Fruit fly (Drosophila melanogaster): ENCODE data around the gene Ir87a.

Ir87a gene

dm6 chr3R:13385105-13385504, 35.0 kb upstream of the Ir87a start:
- TF ChIP-seq kay (GFP tag; ENCODE audit: borderline replicate concordance) (peak; percentile 91), CG11617 (GFP tag; optimal IDR thresholded peaks at IDR 0.05) (no peak), Mnt (GFP tag; optimal IDR thresholded peaks at IDR 0.05) (no peak), Crg-1 (GFP tag; optimal IDR thresholded peaks at IDR 0.05) (no peak)

dm6 chr3R:13388160-13388870, 31.8 kb upstream of the Ir87a start, which contains the start of gene CG9799:
Gene CG9799, minus strand, starts transcription at chr3R:13388709.
- TF ChIP-seq Mnt (GFP tag; optimal IDR thresholded peaks at IDR 0.05), result peak; percentile 99
- no peak for TF ChIP-seq cic (GFP tag; optimal IDR thresholded peaks at IDR 0.05)
- TF ChIP-seq CG12768 (GFP tag; optimal IDR thresholded peaks at IDR 0.05), result no peak
- TF ChIP-seq bab1 (GFP tag; optimal IDR thresholded peaks at IDR 0.05), result peak; percentile 26
- TF ChIP-seq ovo (GFP tag; optimal IDR thresholded peaks at IDR 0.05), result no peak

dm6 chr3R:13390490-13390889, 29.6 kb upstream of the Ir87a start:
- TF ChIP-seq pad (GFP tag; optimal IDR thresholded peaks at IDR 0.05), result no peak
- no peak for TF ChIP-seq bab1 (GFP tag; optimal IDR thresholded peaks at IDR 0.05)
- no peak for TF ChIP-seq cnc (optimal IDR thresholded peaks at IDR 0.05)
- TF ChIP-seq CG7045 (GFP tag; optimal IDR thresholded peaks at IDR 0.05), result no peak
- no peak for TF ChIP-seq CG5204 (GFP tag; optimal IDR thresholded peaks at IDR 0.05)
- no peak for TF ChIP-seq CG7101 (tag; optimal IDR thresholded peaks at IDR 0.05)
- TF ChIP-seq cic (GFP tag; optimal IDR thresholded peaks at IDR 0.05), result no peak
- no peak for TF ChIP-seq Mnt (GFP tag; optimal IDR thresholded peaks at IDR 0.05)
- no peak for TF ChIP-seq CG1620 (GFP tag; optimal IDR thresholded peaks at IDR 0.05)
- TF ChIP-seq CG11617 (GFP tag; optimal IDR thresholded peaks at IDR 0.05), result no peak
- TF ChIP-seq kay (GFP tag; ENCODE audit: borderline replicate concordance), result no peak
- TF ChIP-seq Clk (GFP tag; optimal IDR thresholded peaks at IDR 0.05), result no peak
- TF ChIP-seq CG33017 (tag; optimal IDR thresholded peaks at IDR 0.05), result no peak
- TF ChIP-seq CG14711 (tag; optimal IDR thresholded peaks at IDR 0.05), result no peak

- no peak for TF ChIP-seq ovo (GFP tag; optimal IDR thresholded peaks at IDR 0.05)
- TF ChIP-seq CG1620 (GFP tag; optimal IDR thresholded peaks at IDR 0.05), result no peak
- no peak for TF ChIP-seq CG5204 (GFP tag; optimal IDR thresholded peaks at IDR 0.05)
- no peak for TF ChIP-seq pad (GFP tag; optimal IDR thresholded peaks at IDR 0.05)
- TF ChIP-seq kay (GFP tag; ENCODE audit: borderline replicate concordance), result no peak
- no peak for TF ChIP-seq Clk (GFP tag; optimal IDR thresholded peaks at IDR 0.05)
- TF ChIP-seq CG14711 (tag; optimal IDR thresholded peaks at IDR 0.05), result no peak
- no peak for TF ChIP-seq CG11617 (GFP tag; optimal IDR thresholded peaks at IDR 0.05)
- TF ChIP-seq CG33017 (tag; optimal IDR thresholded peaks at IDR 0.05), result no peak
- TF ChIP-seq tj (GFP tag; optimal IDR thresholded peaks at IDR 0.05), result no peak
- no peak for TF ChIP-seq CG12768 (GFP tag; optimal IDR thresholded peaks at IDR 0.05)
- TF ChIP-seq Crg-1 (GFP tag; optimal IDR thresholded peaks at IDR 0.05), result no peak
- no peak for TF ChIP-seq Mnt (GFP tag; optimal IDR thresholded peaks at IDR 0.05)
- TF ChIP-seq Hr96 (GFP tag; optimal IDR thresholded peaks at IDR 0.05), result no peak
- no peak for TF ChIP-seq cnc (optimal IDR thresholded peaks at IDR 0.05)
- TF ChIP-seq toe (GFP tag; optimal IDR thresholded peaks at IDR 0.05), result no peak
- no peak for TF ChIP-seq CG7045 (GFP tag; optimal IDR thresholded peaks at IDR 0.05)
Measured at dm6 chr3R:13393009-13393408, 27.1 kb upstream of the Ir87a start.

dm6 chr3R:13395133-13395532, 24.9 kb upstream of the Ir87a start, which contains the start of gene CCHa2:
Gene CCHa2, minus strand, starts transcription at chr3R:13395197.
- TF ChIP-seq toe (GFP tag; optimal IDR thresholded peaks at IDR 0.05) (no peak), CG14711 (tag; optimal IDR thresholded peaks at IDR 0.05) (no peak), cnc (optimal IDR thresholded peaks at IDR 0.05) (no peak), CG12768 (GFP tag; optimal IDR thresholded peaks at IDR 0.05) (no peak), CG1620 (GFP tag; optimal IDR thresholded peaks at IDR 0.05) (no peak), CG11617 (GFP tag; optimal IDR thresholded peaks at IDR 0.05) (no peak), Crg-1 (GFP tag; optimal IDR thresholded peaks at IDR 0.05) (no peak), cic (GFP tag; optimal IDR thresholded peaks at IDR 0.05) (no peak), pad (GFP tag; optimal IDR thresholded peaks at IDR 0.05) (no peak), Clk (GFP tag; optimal IDR thresholded peaks at IDR 0.05) (no peak), Mnt (GFP tag; optimal IDR thresholded peaks at IDR 0.05) (no peak), bab1 (GFP tag; optimal IDR thresholded peaks at IDR 0.05) (no peak), CG7045 (GFP tag; optimal IDR thresholded peaks at IDR 0.05) (no peak)

dm6 chr3R:13397040-13397439, 23.0 kb upstream of the Ir87a start, which contains the start of gene CG14374:
Gene CG14374, minus strand, starts transcription at chr3R:13397140.
- TF ChIP-seq kay (GFP tag; ENCODE audit: borderline replicate concordance), result no peak
- no peak for TF ChIP-seq Crg-1 (GFP tag; optimal IDR thresholded peaks at IDR 0.05)
- no peak for TF ChIP-seq cic (GFP tag; optimal IDR thresholded peaks at IDR 0.05)
- TF ChIP-seq CG7101 (tag; optimal IDR thresholded peaks at IDR 0.05), result no peak
- TF ChIP-seq cnc (optimal IDR thresholded peaks at IDR 0.05), result no peak
- TF ChIP-seq CG1620 (GFP tag; optimal IDR thresholded peaks at IDR 0.05), result no peak
- no peak for TF ChIP-seq bab1 (GFP tag; optimal IDR thresholded peaks at IDR 0.05)
- TF ChIP-seq pad (GFP tag; optimal IDR thresholded peaks at IDR 0.05), result no peak
- no peak for TF ChIP-seq tj (GFP tag; optimal IDR thresholded peaks at IDR 0.05)
- TF ChIP-seq CG7045 (GFP tag; optimal IDR thresholded peaks at IDR 0.05), result no peak

- no peak for TF ChIP-seq CG11617 (GFP tag; optimal IDR thresholded peaks at IDR 0.05)
- TF ChIP-seq CG33017 (tag; optimal IDR thresholded peaks at IDR 0.05), result no peak
- no peak for TF ChIP-seq pad (GFP tag; optimal IDR thresholded peaks at IDR 0.05)
- TF ChIP-seq CG5204 (GFP tag; optimal IDR thresholded peaks at IDR 0.05), result no peak
- no peak for TF ChIP-seq Crg-1 (GFP tag; optimal IDR thresholded peaks at IDR 0.05)
- no peak for TF ChIP-seq kay (GFP tag; ENCODE audit: borderline replicate concordance)
- no peak for TF ChIP-seq CG1620 (GFP tag; optimal IDR thresholded peaks at IDR 0.05)
- no peak for TF ChIP-seq tj (GFP tag; optimal IDR thresholded peaks at IDR 0.05)
- no peak for TF ChIP-seq Hr96 (GFP tag; optimal IDR thresholded peaks at IDR 0.05)
- TF ChIP-seq CG14711 (tag; optimal IDR thresholded peaks at IDR 0.05), result no peak
Measured at dm6 chr3R:13397535-13397934, 22.5 kb upstream of the Ir87a start, which contains the start of gene CG14377. Gene CG14377, plus strand, starts transcription at chr3R:13397835.
